Fruit fly (Drosophila melanogaster): ENCODE measurements around the gene gudu.

gudu gene

DNA sequence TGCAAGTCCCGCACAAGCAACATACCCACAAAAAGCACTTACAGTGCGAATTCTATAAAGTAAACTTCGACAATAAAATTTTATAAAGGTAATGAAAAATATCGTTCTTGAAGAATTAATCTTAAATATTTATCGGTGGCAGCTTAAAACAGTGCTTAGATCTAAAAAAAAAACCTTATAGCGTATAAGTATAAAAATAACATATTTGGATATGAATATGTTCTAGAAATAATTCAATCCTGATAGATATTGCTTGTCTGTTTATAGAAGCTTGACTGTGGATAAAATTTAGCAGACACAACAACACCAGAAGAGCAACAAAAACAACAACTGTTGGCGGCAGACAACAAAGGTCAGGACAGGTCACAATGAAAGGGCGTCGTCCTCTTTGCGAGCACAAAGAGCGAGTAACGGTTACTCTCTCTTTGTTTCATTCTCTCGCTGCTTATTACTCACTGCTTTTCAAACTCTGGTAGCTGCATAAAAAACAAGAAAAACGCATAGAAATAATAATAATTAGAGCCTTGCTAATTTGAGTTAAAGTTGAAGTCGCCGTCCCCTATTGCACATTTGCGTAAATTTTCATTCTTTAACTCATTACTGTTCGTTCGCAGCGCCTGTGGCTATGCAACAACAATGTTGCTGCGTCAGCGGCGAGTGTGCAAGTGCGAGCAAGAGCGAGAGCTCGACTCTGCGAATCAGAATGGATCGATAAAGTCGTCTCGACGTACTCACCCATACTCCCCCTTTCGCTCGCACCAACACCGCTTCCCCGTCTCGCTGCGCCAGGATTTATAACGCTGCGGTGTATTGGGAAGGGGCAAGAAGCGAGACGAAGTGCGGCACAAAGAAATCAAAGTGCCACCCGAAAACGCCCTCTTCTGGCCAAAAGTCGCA is 31.3 kb downstream of the gudu start (continued):
- TF ChIP-seq CG10267 (tag; optimal IDR thresholded peaks at IDR 0.05), result peak; percentile 0
- no peak for TF ChIP-seq CG8944 (GFP tag; optimal IDR thresholded peaks at IDR 0.05)
- peak; percentile 70 for TF ChIP-seq sens (GFP tag)
- peak; percentile 35 for TF ChIP-seq Hmr (GFP tag; optimal IDR thresholded peaks at IDR 0.05)
- TF ChIP-seq scrt (GFP tag; optimal IDR thresholded peaks at IDR 0.05), result no peak
- TF ChIP-seq nom (GFP tag; optimal IDR thresholded peaks at IDR 0.05), result peak; percentile 16
- peak; percentile 68 for TF ChIP-seq pros (GFP tag; optimal IDR thresholded peaks at IDR 0.05)
- peak; percentile 13 for TF ChIP-seq Dek (tag; optimal IDR thresholded peaks at IDR 0.05)
- peak in 1 of 2 experiments; percentile 43 for TF ChIP-seq bsh (GFP tag; optimal IDR thresholded peaks at IDR 0.05)
- TF ChIP-seq B-H2 (GFP tag; optimal IDR thresholded peaks at IDR 0.05), result no peak
- no peak for TF ChIP-seq CG4820 (GFP tag; optimal IDR thresholded peaks at IDR 0.05)
- TF ChIP-seq CG10366 (GFP tag; IDR thresholded peaks at IDR 0.05), result no peak
- peak; percentile 17 for TF ChIP-seq Ssrp (tag; optimal IDR thresholded peaks at IDR 0.05)
- no peak for TF ChIP-seq CG13775 (GFP tag; optimal IDR thresholded peaks at IDR 0.05)
- TF ChIP-seq Trl (optimal IDR thresholded peaks at IDR 0.05), result peak; percentile 29 to 40
- no peak for TF ChIP-seq Trl (GFP tag; optimal IDR thresholded peaks at IDR 0.05)
- TF ChIP-seq HLH3B (GFP tag; IDR thresholded peaks at IDR 0.05), result 0 out of 2 replicates have a peak, but pooled peaks have one; percentile 9
- TF ChIP-seq Elba2 (GFP tag; optimal IDR thresholded peaks at IDR 0.05), result no peak
- peak in 1 of 2 experiments; percentile 19 for TF ChIP-seq Hr78 (GFP tag; optimal IDR thresholded peaks at IDR 0.05)
- peak; percentile 38 for TF ChIP-seq CG7839 (tag; optimal IDR thresholded peaks at IDR 0.05)
- no peak for TF ChIP-seq sc (optimal IDR thresholded peaks at IDR 0.05)
- TF ChIP-seq sc (GFP tag; optimal IDR thresholded peaks at IDR 0.05), result no peak
- TF ChIP-seq lab (GFP tag; optimal IDR thresholded peaks at IDR 0.05), result peak; percentile 22
- TF ChIP-seq CG10209 (GFP tag; optimal IDR thresholded peaks at IDR 0.05), result no peak
- TF ChIP-seq CG6272 (GFP tag; IDR thresholded peaks at IDR 0.05), result no peak
- TF ChIP-seq row (GFP tag; IDR thresholded peaks at IDR 0.05), result peak; percentile 66
- no peak for TF ChIP-seq sna (GFP tag; IDR thresholded peaks at IDR 0.05; ENCODE audit: partially characterized antibody)
- TF ChIP-seq NK7.1 (GFP tag; optimal IDR thresholded peaks at IDR 0.05), result no peak
- peak; percentile 40; the same call in 1 of the 2 replicates for TF ChIP-seq CG14014 (GFP tag; IDR thresholded peaks at IDR 0.05)
- TF ChIP-seq CG2712 (tag; optimal IDR thresholded peaks at IDR 0.05), result peak; percentile 13
- peak; percentile 82 for TF ChIP-seq grau (tag; optimal IDR thresholded peaks at IDR 0.05)
- no peak for TF ChIP-seq HHEX (GFP tag; optimal IDR thresholded peaks at IDR 0.05)
- 0 out of 2 replicates have a peak, but pooled peaks have one; percentile 34 for TF ChIP-seq Ptx1 (GFP tag; IDR thresholded peaks at IDR 0.05)
- TF ChIP-seq Max (GFP tag; optimal IDR thresholded peaks at IDR 0.05), result no peak
- TF ChIP-seq CG12659 (GFP tag; optimal IDR thresholded peaks at IDR 0.05), result no peak
- TF ChIP-seq her (GFP tag; optimal IDR thresholded peaks at IDR 0.05), result no peak
- TF ChIP-seq nerfin-1 (tag; optimal IDR thresholded peaks at IDR 0.05), result no peak
- no peak for TF ChIP-seq Poxn (GFP tag; IDR thresholded peaks at IDR 0.05)
- peak; percentile 63 for TF ChIP-seq gem (tag; optimal IDR thresholded peaks at IDR 0.05)
- TF ChIP-seq HLH4C (GFP tag; IDR thresholded peaks at IDR 0.05; ENCODE audit: partially characterized antibody), result no peak
- TF ChIP-seq CG13424 (tag; optimal IDR thresholded peaks at IDR 0.05), result peak; percentile 48
- no peak for TF ChIP-seq Dbx (GFP tag; IDR thresholded peaks at IDR 0.05)
- TF ChIP-seq tll (GFP tag; optimal IDR thresholded peaks at IDR 0.05), result no peak
- TF ChIP-seq CG9817 (tag; optimal IDR thresholded peaks at IDR 0.05), result no peak
- TF ChIP-seq CG9797 (GFP tag; optimal IDR thresholded peaks at IDR 0.05), result no peak
- TF ChIP-seq bowl (GFP tag; IDR thresholded peaks at IDR 0.05), result no peak
- TF ChIP-seq gsb-n (tag; optimal IDR thresholded peaks at IDR 0.05), result no peak
- peak; percentile 27 for TF ChIP-seq Ets65A (GFP tag)

All from whole organism, embryonic.